Worm (Caenorhabditis elegans): ENCODE measurements around the gene srsx-26.

Gene srsx-26

ce11 chrV:10191242-10191641, 42.8 kb downstream of the srsx-26 start:
- no peak for TF ChIP-seq efl-1 (optimal IDR thresholded peaks at IDR 0.05)
- no peak for TF ChIP-seq efl-1 (GFP tag; optimal IDR thresholded peaks at IDR 0.05 in 1 of 2)
- TF ChIP-seq nhr-20 (tag; optimal IDR thresholded peaks at IDR 0.05), result no peak
- no peak for TF ChIP-seq grh-1 (GFP tag; IDR thresholded peaks at IDR 0.05)
- no peak for TF ChIP-seq jun-1 (tag; optimal IDR thresholded peaks at IDR 0.05)
- no peak for TF ChIP-seq lir-3 (tag; optimal IDR thresholded peaks at IDR 0.05; ENCODE audit: poor library complexity)
- no peak for TF ChIP-seq pax-3 (tag; optimal IDR thresholded peaks at IDR 0.05)
- no peak for TF ChIP-seq nhr-85 (tag)
- no peak for TF ChIP-seq lin-13 (GFP tag; optimal IDR thresholded peaks at IDR 0.05)
- TF ChIP-seq sup-37 (GFP tag; optimal IDR thresholded peaks at IDR 0.05), result no peak
- TF ChIP-seq ceh-63 (GFP tag; optimal IDR thresholded peaks at IDR 0.05), result no peak

ce11 chrV:10198386-10198785, 49.9 kb downstream of the srsx-26 start, which contains the start of gene ZK856.6:
ZK856.6 (plus strand) TSS chrV:10198686.
- no peak for TF ChIP-seq pax-3 (tag; optimal IDR thresholded peaks at IDR 0.05)
- no peak for TF ChIP-seq lsy-2 (tag; optimal IDR thresholded peaks at IDR 0.05)
- no peak for TF ChIP-seq fkh-10 (GFP tag; optimal IDR thresholded peaks at IDR 0.05)
